Fruit fly (Drosophila melanogaster): ENCODE measurements around the gene crb.

DNA sequence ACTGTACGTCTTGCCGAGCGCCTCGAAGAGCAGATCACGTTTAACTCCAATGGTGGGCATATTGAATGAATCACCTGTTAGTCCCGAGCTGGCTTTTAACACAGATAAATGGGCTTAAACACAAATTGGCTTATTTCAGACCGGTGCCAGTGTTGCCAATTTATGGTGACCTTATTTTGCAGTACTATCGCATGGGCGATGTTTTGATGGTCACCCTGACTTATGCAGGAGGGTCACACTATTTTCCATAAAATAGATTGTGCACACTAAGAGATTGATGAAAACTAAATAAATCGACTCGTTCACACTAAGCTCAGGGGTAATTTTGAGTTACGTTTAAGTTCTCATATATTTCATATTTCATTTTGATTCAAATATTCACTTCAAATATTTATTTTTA lies 42.4 kb upstream of the crb start, which contains the start of gene beta-PheRS:
- TF ChIP-seq CG15336 (GFP tag; IDR thresholded peaks at IDR 0.05), result no peak
- TF ChIP-seq pdm3 (GFP tag; optimal IDR thresholded peaks at IDR 0.05), result no peak
- TF ChIP-seq Gug (GFP tag; IDR thresholded peaks at IDR 0.05), result no peak
- no peak for TF ChIP-seq CG7368 (GFP tag; optimal IDR thresholded peaks at IDR 0.05)
- TF ChIP-seq fd59A (GFP tag; optimal IDR thresholded peaks at IDR 0.05), result no peak
- no peak for TF ChIP-seq Smox (GFP tag; optimal IDR thresholded peaks at IDR 0.05)
- TF ChIP-seq salr (GFP tag; optimal IDR thresholded peaks at IDR 0.05), result no peak
- no peak for TF ChIP-seq CG11762 (GFP tag; optimal IDR thresholded peaks at IDR 0.05; ENCODE audit: insufficient read depth)
- TF ChIP-seq lz (GFP tag; optimal IDR thresholded peaks at IDR 0.05), result peak; percentile 46

Data from whole organism, prepupa.